Worm (Caenorhabditis elegans) whole organism, mixed stage, embryonic: ENCODE data around the gene ltah-1.2.

ENCODE experiments used
- bed-3 ChIP-seq: fragments of 200-800 bp; sonication (Bioruptor generic); optimal IDR thresholded peaks from 3 replicates; lab custom pipeline; 2018; ENCODE audit warnings: mild to moderate bottlenecking, missing genetic modification characterization, moderate library complexity, missing compliant biosample characterization
- elt-3 ChIP-seq: fragments of 150-350 bp; optimal IDR thresholded peaks from 2 replicates; lab custom pipeline; 2014; ENCODE audit warnings: missing biosample characterization, missing genetic modification characterization
- lin-13 ChIP-seq: fragments of 150-350 bp; optimal IDR thresholded peaks from 2 replicates; lab custom pipeline; 2014; ENCODE audit warnings: missing biosample characterization, missing genetic modification characterization
- mab-5 ChIP-seq: fragments of 150-350 bp; optimal IDR thresholded peaks from 2 replicates; lab custom pipeline; 2014; ENCODE audit warnings: missing biosample characterization, missing genetic modification characterization
- mep-1 ChIP-seq: fragments of 150-350 bp; optimal IDR thresholded peaks from 2 replicates; lab custom pipeline; 2017; ENCODE audit warnings: missing biosample characterization, missing genetic modification reagents, missing genetic modification characterization, inconsistent platforms
- nhr-237 ChIP-seq: fragments of 150-350 bp; optimal IDR thresholded peaks from 2 replicates; lab custom pipeline; 2014; ENCODE audit warnings: missing biosample characterization, missing genetic modification characterization
- nhr-76 ChIP-seq: sonication (generic microtip); optimal IDR thresholded peaks from 2 replicates; lab custom pipeline; 2017; ENCODE audit warnings: missing biosample characterization, missing genetic modification characterization
- pha-4 ChIP-seq: fragments of 150-350 bp; optimal IDR thresholded peaks from 2 replicates; lab custom pipeline; 2018; ENCODE audit warnings: missing biosample characterization, missing genetic modification reagents, missing genetic modification characterization
- snpc-4 ChIP-seq: fragments of 150-350 bp; optimal IDR thresholded peaks from 2 replicates; lab custom pipeline; 2014; ENCODE audit warnings: missing biosample characterization, missing genetic modification characterization
- unc-39 ChIP-seq: fragments of 150-350 bp; optimal IDR thresholded peaks from 2 replicates; lab custom pipeline; 2014; ENCODE audit warnings: missing biosample characterization, missing genetic modification characterization

DNA sequence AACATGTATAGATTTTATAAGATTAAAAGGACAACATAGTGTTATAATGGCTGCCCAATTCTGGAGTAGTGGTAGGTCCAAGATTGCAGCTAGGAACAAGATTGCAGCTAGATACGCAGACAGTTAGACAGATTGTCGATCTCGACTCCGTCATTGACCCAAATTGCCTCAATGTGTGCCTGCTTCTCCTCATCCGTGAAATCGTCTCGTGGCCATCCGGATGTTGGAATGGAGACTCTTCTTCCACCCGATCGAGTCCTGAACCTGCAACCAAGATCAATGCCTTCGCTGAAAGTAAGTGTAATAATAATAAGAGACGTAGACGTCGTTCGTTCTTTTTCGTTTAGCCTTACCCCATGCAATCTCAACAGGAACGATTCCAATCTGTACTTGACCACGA, 34.2 kb downstream of the ltah-1.2 start:
- TF ChIP-seq snpc-4 (tag; lab: Kevin White, UChicago) (no peak), lin-13 (tag; lab: Kevin White, UChicago) (no peak), mab-5 (tag; lab: Kevin White, UChicago) (no peak), nhr-76 (tag; lab: Kevin White, UChicago) (no peak), pha-4 (tag; lab: Kevin White, UChicago) (no peak), unc-39 (tag; lab: Kevin White, UChicago) (no peak), mep-1 (tag; lab: Kevin White, UChicago) (no peak), nhr-237 (tag; lab: Kevin White, UChicago) (no peak), bed-3 (no peak), elt-3 (tag; lab: Kevin White, UChicago) (no peak)
